Worm (Caenorhabditis elegans): Measurements from ENCODE around the gene gpa-1.

gpa-1 gene

DNA sequence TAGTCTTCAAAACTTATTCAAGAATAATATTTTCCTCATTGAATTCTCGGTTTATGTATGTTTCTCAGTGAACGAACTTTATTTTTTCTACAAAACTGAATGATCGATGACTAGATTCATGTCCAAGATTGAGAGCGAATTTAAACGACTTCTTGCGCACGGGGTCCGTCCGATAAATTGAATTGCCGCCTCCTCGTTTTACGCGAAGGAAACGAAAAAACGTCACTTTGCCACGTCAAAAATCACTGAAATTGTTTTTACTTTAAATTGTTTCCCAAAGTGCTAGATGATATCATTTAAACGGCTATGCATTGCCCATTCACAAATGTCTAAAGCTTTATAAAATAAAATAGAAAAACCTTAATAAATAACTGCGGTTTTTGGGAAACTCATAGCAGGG is 9.7 kb downstream of the gpa-1 start (continued):
- TF ChIP-seq F22D6.2 (tag; optimal IDR thresholded peaks at IDR 0.05) = no peak
- TF ChIP-seq B0035.1 (tag; optimal IDR thresholded peaks at IDR 0.05) = no peak

DNA sequence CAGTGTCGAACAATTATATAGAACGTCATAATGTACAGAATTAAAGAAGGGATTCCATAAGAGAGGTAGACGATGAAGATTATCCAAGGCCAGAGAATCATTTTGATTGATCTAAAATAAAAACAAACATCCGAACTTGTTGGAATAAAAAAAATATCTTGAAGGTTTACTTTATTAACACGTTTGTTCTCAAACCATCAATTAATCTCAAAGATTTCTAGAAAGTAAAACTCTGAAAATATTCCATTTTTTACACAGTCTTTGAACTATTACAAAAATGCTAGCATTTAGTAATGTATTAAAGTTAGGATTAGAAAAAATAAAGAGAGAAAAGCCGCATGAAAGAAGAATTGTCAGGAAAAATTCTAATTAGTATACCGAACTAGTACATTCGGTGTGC is 13.0 kb downstream of the gpa-1 start, which contains the start of gene srg-40:
srg-40 (minus strand) TSS at position 101 of the 400 bp plus-strand sequence.
- TF ChIP-seq snpc-3.4 (tag; optimal IDR thresholded peaks at IDR 0.05) (no peak), fkh-3 (tag; optimal IDR thresholded peaks at IDR 0.05) (no peak)

DNA sequence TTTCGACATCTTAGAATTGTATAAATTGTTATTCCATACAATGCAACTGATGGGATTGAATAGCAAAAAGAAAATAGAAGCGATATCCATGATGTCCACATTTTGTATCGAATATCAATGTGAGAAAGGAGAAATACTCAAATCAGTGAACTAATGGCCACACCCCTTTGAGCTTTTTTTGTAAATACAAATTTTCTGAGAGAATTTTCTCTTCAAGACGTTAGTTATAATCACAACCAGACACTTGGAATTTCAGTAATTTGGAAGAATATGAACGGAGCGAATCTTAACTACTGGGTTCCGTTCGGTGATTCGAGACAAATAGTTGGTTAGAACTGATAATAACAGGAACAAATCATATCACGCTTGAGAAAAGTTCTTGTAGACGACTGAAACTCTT is 15.7 kb downstream of the gpa-1 start, which contains the start of gene srg-41:
srg-41 (minus strand) TSS at position 101 of the 400 bp plus-strand sequence.
- TF ChIP-seq Y67H2A.10 (GFP tag; conservative IDR thresholded peaks at IDR 0.05) (no peak), F37B4.10 (GFP tag; IDR thresholded peaks at IDR 0.05) (no peak), Y56A3A.18 (GFP tag; IDR thresholded peaks at IDR 0.05) (no peak), pbrm-1 (GFP tag; IDR thresholded peaks at IDR 0.05) (no peak), K11D2.4 (GFP tag; IDR thresholded peaks at IDR 0.05) (no peak), nfyb-1 (GFP tag; IDR thresholded peaks at IDR 0.05) (no peak), C06A6.2 (GFP tag; conservative IDR thresholded peaks at IDR 0.05) (no peak), Y53F4B.3 (GFP tag; IDR thresholded peaks at IDR 0.05) (no peak), dpff-1 (tag; optimal IDR thresholded peaks at IDR 0.05) (no peak), efl-1 (GFP tag; optimal IDR thresholded peaks at IDR 0.05) (no peak), egl-44 (GFP tag; IDR thresholded peaks at IDR 0.05) (no peak), pha-4 (tag; optimal IDR thresholded peaks at IDR 0.05) (no peak)

DNA sequence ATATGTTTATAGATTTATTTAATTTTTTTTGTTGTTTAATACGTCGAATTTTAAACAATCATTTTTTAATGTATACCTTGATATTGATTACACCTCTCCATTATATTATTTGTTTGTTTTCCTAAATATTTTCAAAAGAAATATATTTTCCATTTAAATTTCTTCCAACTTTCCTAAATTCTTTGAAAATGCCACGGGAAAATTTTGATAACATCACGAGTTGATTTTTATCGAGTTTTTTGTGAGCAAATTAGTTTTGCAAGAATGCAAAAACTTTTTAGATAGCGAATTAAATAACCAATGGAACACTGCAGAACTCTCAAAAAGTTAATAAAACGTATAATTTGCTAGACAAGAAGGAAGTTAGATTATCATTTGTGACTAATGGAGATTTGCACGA is 19.5 kb downstream of the gpa-1 start, which contains the start of gene srg-42:
srg-42 (minus strand) TSS at position 101 of the 400 bp plus-strand sequence.
- TF ChIP-seq hmg-20 (GFP tag; IDR thresholded peaks at IDR 0.05) = no peak
- TF ChIP-seq ccch-3 (GFP tag; optimal IDR thresholded peaks at IDR 0.05) = no peak
- no peak for TF ChIP-seq nfya-1 (tag; optimal IDR thresholded peaks at IDR 0.05; ENCODE audit: borderline replicate concordance, insufficient read depth)
- TF ChIP-seq B0261.1 (tag; optimal IDR thresholded peaks at IDR 0.05) = no peak
- no peak for TF ChIP-seq rpc-1 (optimal IDR thresholded peaks at IDR 0.05)
- TF ChIP-seq rpc-1 (tag; optimal IDR thresholded peaks at IDR 0.05) = no peak
- no peak for TF ChIP-seq ekl-4 (GFP tag; IDR thresholded peaks at IDR 0.05)
- no peak for TF ChIP-seq B0035.1 (tag; optimal IDR thresholded peaks at IDR 0.05)
- TF ChIP-seq ama-1 (optimal IDR thresholded peaks at IDR 0.05) = no peak
- TF ChIP-seq ama-1 (GFP tag; optimal IDR thresholded peaks at IDR 0.05) = no peak
- TF ChIP-seq attf-5 (GFP tag; optimal IDR thresholded peaks at IDR 0.05) = no peak
- no peak for TF ChIP-seq hrde-1 (tag; optimal IDR thresholded peaks at IDR 0.05; ENCODE audit: borderline replicate concordance)
- no peak for TF ChIP-seq F55B11.4 (tag; optimal IDR thresholded peaks at IDR 0.05; ENCODE audit: borderline replicate concordance, insufficient read depth)
- no peak for TF ChIP-seq F52B5.7 (tag; optimal IDR thresholded peaks at IDR 0.05)
- TF ChIP-seq C17E4.6 (GFP tag; IDR thresholded peaks at IDR 0.05) = no peak
- TF ChIP-seq ztf-25 (GFP tag; IDR thresholded peaks at IDR 0.05) = no peak

DNA sequence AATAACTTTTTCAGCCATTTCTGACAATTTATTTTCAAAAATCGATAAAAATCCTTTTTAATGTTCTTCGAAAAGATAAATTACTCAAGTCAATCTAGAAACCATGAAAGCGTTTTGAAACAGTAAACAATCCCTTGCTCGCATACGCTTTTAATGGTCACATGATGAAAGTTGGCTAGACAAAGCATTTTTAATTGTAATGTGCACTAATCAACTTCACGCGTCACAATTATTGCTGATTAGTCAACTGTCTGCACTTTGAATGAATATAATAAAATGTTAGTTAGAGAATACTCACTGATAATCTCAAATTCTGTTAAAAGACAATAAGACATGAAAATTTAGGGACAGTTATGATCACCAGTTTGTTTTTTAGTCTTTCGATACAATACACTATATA is 20.9 kb downstream of the gpa-1 start:
- TF ChIP-seq nhr-80 (tag; optimal IDR thresholded peaks at IDR 0.05) = no peak
- no peak for TF ChIP-seq gei-17 (GFP tag; optimal IDR thresholded peaks at IDR 0.05)
- TF ChIP-seq hmg-20 (GFP tag; IDR thresholded peaks at IDR 0.05) = no peak
- TF ChIP-seq cebp-1 (GFP tag; IDR thresholded peaks at IDR 0.05) = no peak
- no peak for TF ChIP-seq cebp-1 (tag; optimal IDR thresholded peaks at IDR 0.05)
- no peak for TF ChIP-seq let-607 (tag; optimal IDR thresholded peaks at IDR 0.05)
- TF ChIP-seq lin-26 (GFP tag; IDR thresholded peaks at IDR 0.05) = no peak
- TF ChIP-seq F57A8.1 (GFP tag; optimal IDR thresholded peaks at IDR 0.05) = no peak
- no peak for TF ChIP-seq zim-3 (tag; optimal IDR thresholded peaks at IDR 0.05)
- TF ChIP-seq ceh-100 (GFP tag; IDR thresholded peaks at IDR 0.05) = no peak
- no peak for TF ChIP-seq lir-1 (GFP tag; conservative IDR thresholded peaks at IDR 0.05)
- no peak for TF ChIP-seq C17E4.6 (GFP tag; IDR thresholded peaks at IDR 0.05)
- TF ChIP-seq egl-44 (GFP tag; IDR thresholded peaks at IDR 0.05) = no peak
- no peak for TF ChIP-seq cebp-2 (GFP tag; IDR thresholded peaks at IDR 0.05)
- no peak for TF ChIP-seq madf-3 (GFP tag; IDR thresholded peaks at IDR 0.05)
- no peak for TF ChIP-seq ceh-91 (GFP tag; IDR thresholded peaks at IDR 0.05)
- no peak for TF ChIP-seq hrde-1 (tag; optimal IDR thresholded peaks at IDR 0.05; ENCODE audit: borderline replicate concordance)
- no peak for TF ChIP-seq fkh-3 (tag; optimal IDR thresholded peaks at IDR 0.05)
